Fruit fly (Drosophila melanogaster): ENCODE data around the gene CG33673.

dm6 chr2L:1967301-1967700 lies 20.8 kb upstream of the CG33673 start:
- TF ChIP-seq Rel (GFP tag; optimal IDR thresholded peaks at IDR 0.05) (no peak), Rel (tag; optimal IDR thresholded peaks at IDR 0.05) (no peak), usp (GFP tag; optimal IDR thresholded peaks at IDR 0.05) (no peak), woc (GFP tag; optimal IDR thresholded peaks at IDR 0.05) (no peak), CrebA (GFP tag; optimal IDR thresholded peaks at IDR 0.05; ENCODE audit: borderline replicate concordance) (no peak), Myc (optimal IDR thresholded peaks at IDR 0.05) (no peak), rgr (GFP tag; optimal IDR thresholded peaks at IDR 0.05) (no peak), dmrt93B (GFP tag; optimal IDR thresholded peaks at IDR 0.05) (no peak), psq (GFP tag; optimal IDR thresholded peaks at IDR 0.05) (no peak), Vsx2 (GFP tag; optimal IDR thresholded peaks at IDR 0.05; ENCODE audit: partially characterized antibody) (no peak), Abd-B (GFP tag; optimal IDR thresholded peaks at IDR 0.05) (no peak), GATAd (GFP tag; optimal IDR thresholded peaks at IDR 0.05) (no peak)
